Fruit fly (Drosophila melanogaster) whole organism, embryonic: ENCODE data around the gene BckdhA.

Experiments
- Hr3 ChIP-seq: fragments of 200-800 bp; sonication (Bioruptor generic); optimal IDR thresholded peaks from 3 replicates; lab custom pipeline; 2016; ENCODE audit warnings: missing biosample characterization, missing genetic modification characterization
- Hr78 ChIP-seq, 2 experiments: fragments of 200-800 bp in 1 of 2; fragments of >200 bp in 1 of 2; sonication (Bioruptor generic) in 1 of 2; optimal IDR thresholded peaks; 2 replicates each; lab custom pipeline; 2017 to 2019; ENCODE audit warnings: missing biosample characterization in 2 of 2, missing genetic modification characterization in 2 of 2, mild to moderate bottlenecking in 1 of 2, moderate library complexity in 1 of 2

dm6 chr3R:9603022-9603942 lies 47.7 kb downstream of the BckdhA start:
- TF ChIP-seq Hr78 (GFP tag; optimal IDR thresholded peaks at IDR 0.05; lab: Kevin White, UChicago), result peak in 1 of 2 experiments; percentile 64
- TF ChIP-seq Hr3, result no peak
